Worm (Caenorhabditis elegans): ENCODE data around the gene twk-46.

- TF ChIP-seq nhr-77 (tag; optimal IDR thresholded peaks at IDR 0.05) (peak; percentile 26), ceh-82 (tag; optimal IDR thresholded peaks at IDR 0.05) (no peak), unc-62 (GFP tag; optimal IDR thresholded peaks at IDR 0.05) (no peak), pha-4 (tag; optimal IDR thresholded peaks at IDR 0.05) (peak; percentile 29), nfya-1 (tag; optimal IDR thresholded peaks at IDR 0.05; ENCODE audit: insufficient read depth) (no peak)
Measured at ce11 chrV:19049140-19050092, 10.6 kb upstream of the twk-46 start.
